Fruit fly (Drosophila melanogaster): ENCODE data around the gene robo2.

Gene robo2

DNA sequence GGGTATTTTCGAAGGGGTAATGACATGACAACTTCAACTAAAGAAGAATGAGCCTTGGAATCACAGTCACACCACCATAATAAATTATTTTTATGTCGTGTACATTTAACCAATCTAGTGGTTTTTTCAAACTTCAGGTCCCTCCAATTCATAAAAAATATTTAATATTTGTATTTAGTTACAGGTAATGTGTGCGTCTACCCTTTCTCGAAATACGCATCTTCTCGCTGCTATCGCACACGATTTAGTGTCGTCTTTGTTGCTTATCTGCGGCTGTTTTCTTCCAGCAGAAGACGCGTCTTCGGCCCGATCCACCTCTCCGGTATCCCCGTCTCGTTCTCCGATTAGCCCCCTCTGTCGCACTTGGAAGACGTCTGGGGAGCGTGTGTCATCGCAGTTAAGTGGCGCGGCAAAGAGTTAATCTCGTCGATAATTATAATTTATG, 6.6 kb upstream of the robo2 start (continued):
- TF ChIP-seq CG12104 (GFP tag; optimal IDR thresholded peaks at IDR 0.05) (peak; percentile 11), unc-4 (GFP tag; IDR thresholded peaks at IDR 0.05; ENCODE audit: partially characterized antibody) (no peak), CG2678 (tag; optimal IDR thresholded peaks at IDR 0.05) (peak; percentile 70), pita (GFP tag; optimal IDR thresholded peaks at IDR 0.05) (no peak), stc (GFP tag; IDR thresholded peaks at IDR 0.05) (peak; percentile 83), Mes4 (GFP tag; optimal IDR thresholded peaks at IDR 0.05) (peak; percentile 31), CG11504 (tag; optimal IDR thresholded peaks at IDR 0.05) (peak; percentile 79), Sry-β (GFP tag; optimal IDR thresholded peaks at IDR 0.05) (peak; percentile 14), D19A (tag; optimal IDR thresholded peaks at IDR 0.05) (peak; percentile 79), ATbp (GFP tag; optimal IDR thresholded peaks at IDR 0.05) (peak; percentile 67), Pdp1 (GFP tag; optimal IDR thresholded peaks at IDR 0.05) (peak; percentile 51 to 59), twi (tag; optimal IDR thresholded peaks at IDR 0.05) (peak; percentile 59), ham (GFP tag; IDR thresholded peaks at IDR 0.05) (no peak), Aef1 (GFP tag; IDR thresholded peaks at IDR 0.05) (peak; percentile 52; the same call in 2 of the 3 replicates), CG7357 (GFP tag; IDR thresholded peaks at IDR 0.05) (0 out of 3 replicates have a peak, but pooled peaks have one; percentile 38)

DNA sequence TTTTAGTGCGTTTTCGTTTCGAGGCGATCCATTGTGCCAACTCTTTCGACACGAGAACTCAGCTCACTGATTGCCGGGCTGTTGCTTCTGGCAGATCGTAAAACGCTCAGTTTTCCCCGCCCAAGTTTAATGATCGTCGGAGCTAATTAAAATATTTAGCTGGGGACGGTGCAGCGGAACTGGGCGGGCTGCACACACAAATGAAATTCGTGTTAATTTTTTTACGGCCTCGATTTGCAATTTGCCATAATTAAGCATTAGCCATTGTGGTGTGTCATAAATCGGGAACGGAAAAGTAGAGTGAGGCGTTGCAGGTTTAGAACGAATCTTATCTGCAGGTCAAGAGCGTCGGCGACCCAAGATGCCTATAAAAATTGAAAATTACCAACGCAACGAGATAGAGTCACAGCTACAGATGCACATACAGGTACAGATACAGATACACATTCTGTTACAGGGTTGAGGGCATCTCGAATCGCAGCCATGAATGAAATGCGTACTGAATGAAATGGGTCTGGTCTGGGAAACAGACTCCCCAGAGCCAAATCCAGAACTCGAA, 5.6 kb upstream of the robo2 start:
- TF ChIP-seq Med (GFP tag) (peak; percentile 23), CG13624 (GFP tag; optimal IDR thresholded peaks at IDR 0.05) (no peak), CG13287 (GFP tag; IDR thresholded peaks at IDR 0.05; ENCODE audit: partially characterized antibody) (no peak), sna (GFP tag; IDR thresholded peaks at IDR 0.05; ENCODE audit: partially characterized antibody) (no peak), Sry-δ (GFP tag; optimal IDR thresholded peaks at IDR 0.05) (no peak), cg (GFP tag; optimal IDR thresholded peaks at IDR 0.05) (peak; percentile 45), klu (GFP tag; IDR thresholded peaks at IDR 0.05) (no peak), CG14014 (GFP tag; IDR thresholded peaks at IDR 0.05) (no peak), scrt (GFP tag; optimal IDR thresholded peaks at IDR 0.05) (no peak), CG15479 (GFP tag; optimal IDR thresholded peaks at IDR 0.05) (peak; percentile 73), Dip3 (GFP tag; optimal IDR thresholded peaks at IDR 0.05) (no peak), CG1602 (GFP tag; optimal IDR thresholded peaks at IDR 0.05) (no peak), cad (GFP tag; optimal IDR thresholded peaks at IDR 0.05) (peak; percentile 64), ttk (GFP tag; IDR thresholded peaks at IDR 0.05) (no peak), ci (GFP tag; IDR thresholded peaks at IDR 0.05) (no peak), gsb (GFP tag; IDR thresholded peaks at IDR 0.05) (no peak), CG12236 (GFP tag; optimal IDR thresholded peaks at IDR 0.05) (no peak), CG7745 (tag; optimal IDR thresholded peaks at IDR 0.05) (peak; percentile 68), CG4707 (GFP tag; optimal IDR thresholded peaks at IDR 0.05) (no peak), CG4617 (GFP tag; optimal IDR thresholded peaks at IDR 0.05; ENCODE audit: borderline replicate concordance) (no peak), gsb-n (tag; optimal IDR thresholded peaks at IDR 0.05) (peak; percentile 37), CG8944 (GFP tag; optimal IDR thresholded peaks at IDR 0.05) (no peak), zen (tag; optimal IDR thresholded peaks at IDR 0.05) (peak; percentile 15), Hr3 (GFP tag; optimal IDR thresholded peaks at IDR 0.05) (no peak), Hsf (GFP tag; optimal IDR thresholded peaks at IDR 0.05) (no peak)
